Fruit fly (Drosophila melanogaster) whole organism: ENCODE data around the gene tplus3a.

Experiments
- CG8478 ChIP-seq: fragments of >200 bp; optimal IDR thresholded peaks from 2 replicates; lab custom pipeline; 2018; ENCODE audit warnings: inconsistent platforms
- Dll ChIP-seq: fragments of >200 bp; optimal IDR thresholded peaks from 2 replicates; lab custom pipeline; 2017
- EcR ChIP-seq, 2 experiments: fragments of >200 bp; optimal IDR thresholded peaks; 2 replicates each; lab custom pipeline; 2017; ENCODE audit warnings: missing biosample characterization in 2 of 2, missing genetic modification characterization in 2 of 2, missing genetic modification reagents in 2 of 2
- pan ChIP-seq: fragments of >200 bp; optimal IDR thresholded peaks from 2 replicates; lab custom pipeline; 2017
- psq ChIP-seq: fragments of >200 bp; optimal IDR thresholded peaks from 2 replicates; lab custom pipeline; 2017
- usp ChIP-seq: fragments of >200 bp; optimal IDR thresholded peaks from 2 replicates; lab custom pipeline; 2017; ENCODE audit warnings: missing biosample characterization, missing genetic modification characterization, mixed read lengths

The tplus3a gene

dm6 chr2L:22120871-22121388 lies 50.0 kb downstream of the tplus3a start, which contains the start of gene CG3651:
TSS of gene CG3651 (plus strand) at chr2L:22121338.
- TF ChIP-seq CG8478 (lab: Kevin White, UChicago) (no peak), psq (no peak), pan (lab: Kevin White, UChicago) (no peak)

- TF ChIP-seq pan (lab: Kevin White, UChicago): no peak
- no peak for TF ChIP-seq Dll (lab: Kevin White, UChicago)
- no peak for TF ChIP-seq EcR (GFP tag; optimal IDR thresholded peaks at IDR 0.05; lab: Kevin White, UChicago)
- no peak for TF ChIP-seq psq
- no peak for TF ChIP-seq CG8478 (lab: Kevin White, UChicago)
- TF ChIP-seq usp: no peak
These were observed 50.8 kb downstream of the tplus3a start for dm6 chr2L:22121651-22122165.
